Worm (Caenorhabditis elegans) whole organism, young adult: ENCODE results near the gene F16B12.6.

Experiments used
- B0261.1 ChIP-seq: sonication (generic microtip); optimal IDR thresholded peaks from 2 replicates; lab custom pipeline; 2016; ENCODE audit warnings: mild to moderate bottlenecking, missing genetic modification characterization, moderate library complexity, missing compliant biosample characterization
- F10E7.11 ChIP-seq: sonication (generic microtip); optimal IDR thresholded peaks from 2 replicates; lab custom pipeline; 2017; ENCODE audit warnings: mild to moderate bottlenecking, missing genetic modification characterization, moderate library complexity, missing compliant biosample characterization
- F33H1.4 ChIP-seq: fragments of 200-800 bp; sonication (Bioruptor generic); IDR thresholded peaks from 2 replicates; pipeline ENCODE4 v1.3.6; 2022; ENCODE audit warnings: missing genetic modification reagents, missing genetic modification characterization, missing compliant biosample characterization
- F39B2.1 ChIP-seq: fragments of 200-800 bp; sonication (Bioruptor generic); IDR thresholded peaks from 2 replicates; pipeline ENCODE4 v1.3.6; 2022; ENCODE audit warnings: missing genetic modification reagents, missing genetic modification characterization, missing compliant biosample characterization
- F57A8.1 ChIP-seq: fragments of 200-800 bp; sonication (Bioruptor generic); optimal IDR thresholded peaks from 2 replicates; lab custom pipeline; 2018; ENCODE audit warnings: mild to moderate bottlenecking, missing genetic modification characterization, moderate library complexity, missing compliant biosample characterization
- T07F8.4 ChIP-seq: sonication (generic microtip); optimal IDR thresholded peaks from 2 replicates; lab custom pipeline; 2016; ENCODE audit warnings: mild to moderate bottlenecking, missing genetic modification characterization, moderate library complexity, missing compliant biosample characterization
- Y79H2A.3 ChIP-seq: fragments of 200-800 bp; sonication (Bioruptor generic); conservative IDR thresholded peaks from 2 replicates; pipeline ENCODE4 v1.3.6; 2022; ENCODE audit warnings: missing genetic modification reagents, missing genetic modification characterization, missing compliant biosample characterization
- akir-1 ChIP-seq: fragments of 200-800 bp; sonication (Bioruptor generic); optimal IDR thresholded peaks from 2 replicates; lab custom pipeline; 2018; ENCODE audit warnings: mild to moderate bottlenecking, missing genetic modification characterization, moderate library complexity, missing compliant biosample characterization
- aptf-3 ChIP-seq: fragments of 200-800 bp; sonication (Bioruptor generic); IDR thresholded peaks from 2 replicates; pipeline ENCODE4 v1.3.6; 2022; ENCODE audit warnings: missing genetic modification characterization, missing compliant biosample characterization
- athp-1 ChIP-seq: sonication (generic microtip); optimal IDR thresholded peaks from 2 replicates; lab custom pipeline; 2017; ENCODE audit warnings: mild to moderate bottlenecking, missing genetic modification characterization, missing compliant biosample characterization
- bed-1 ChIP-seq: fragments of 200-800 bp; sonication (Bioruptor generic); IDR thresholded peaks from 2 replicates; pipeline ENCODE4 v1.3.6; 2022; ENCODE audit warnings: missing genetic modification reagents, missing genetic modification characterization, missing compliant biosample characterization
- cebp-1 ChIP-seq, 2 experiments: fragments of 200-800 bp in 1 of 2; sonication (Bioruptor generic) in 1 of 2; sonication (generic microtip) in 1 of 2; IDR thresholded peaks in 1 of 2; optimal IDR thresholded peaks in 1 of 2; 2 replicates each; pipeline versions ENCODE4 v1.3.6 to Lab custom; 2017 to 2022; ENCODE audit warnings: missing compliant biosample characterization in 2 of 2, missing genetic modification characterization in 2 of 2, mild to moderate bottlenecking in 1 of 2, missing genetic modification reagents in 1 of 2, moderate library complexity in 1 of 2
- ceh-27 ChIP-seq: fragments of 200-800 bp; sonication (Bioruptor generic); optimal IDR thresholded peaks from 2 replicates; lab custom pipeline; 2018; ENCODE audit warnings: mild to moderate bottlenecking, missing genetic modification characterization, moderate library complexity, missing compliant biosample characterization
- ceh-58 ChIP-seq: fragments of 200-800 bp; sonication (Bioruptor generic); IDR thresholded peaks from 2 replicates; pipeline ENCODE4 v1.3.6; 2022; ENCODE audit warnings: missing genetic modification characterization, missing compliant biosample characterization
- ceh-79 ChIP-seq: sonication (generic microtip); optimal IDR thresholded peaks from 2 replicates; lab custom pipeline; 2017; ENCODE audit warnings: mild to moderate bottlenecking, missing genetic modification characterization, missing compliant biosample characterization
- ceh-91 ChIP-seq: fragments of 200-800 bp; sonication (Bioruptor generic); IDR thresholded peaks from 2 replicates; pipeline ENCODE4 v1.3.6; 2022; ENCODE audit warnings: missing genetic modification reagents, missing genetic modification characterization, missing compliant biosample characterization
- egl-44 ChIP-seq: fragments of 200-800 bp; sonication (Bioruptor generic); IDR thresholded peaks from 2 replicates; pipeline ENCODE4 v1.3.6; 2022; ENCODE audit warnings: missing genetic modification reagents, missing genetic modification characterization, missing compliant biosample characterization
- egrh-3 ChIP-seq: fragments of 200-800 bp; sonication (Bioruptor generic); IDR thresholded peaks from 2 replicates; pipeline ENCODE4 v1.3.6; 2022; ENCODE audit warnings: missing genetic modification reagents, missing genetic modification characterization, missing compliant biosample characterization
- fkh-3 ChIP-seq: sonication (generic microtip); optimal IDR thresholded peaks from 2 replicates; lab custom pipeline; 2016; ENCODE audit warnings: mild to moderate bottlenecking, missing genetic modification characterization, missing compliant biosample characterization
- gei-17 ChIP-seq: fragments of 200-800 bp; sonication (Bioruptor generic); optimal IDR thresholded peaks from 2 replicates; lab custom pipeline; 2018; ENCODE audit warnings: mild to moderate bottlenecking, missing genetic modification characterization, missing compliant biosample characterization
- hlh-12 ChIP-seq: sonication (generic microtip); optimal IDR thresholded peaks from 2 replicates; lab custom pipeline; 2016; ENCODE audit warnings: missing genetic modification characterization, missing compliant biosample characterization
- hmg-1.2 ChIP-seq: fragments of 200-800 bp; sonication (Bioruptor generic); IDR thresholded peaks from 2 replicates; pipeline ENCODE4 v1.3.6; 2022; ENCODE audit warnings: missing genetic modification reagents, missing genetic modification characterization, missing compliant biosample characterization
- lag-1 ChIP-seq: fragments of 200-800 bp; sonication (Bioruptor generic); IDR thresholded peaks from 2 replicates; pipeline ENCODE4 v1.3.6; 2022; ENCODE audit warnings: missing genetic modification reagents, missing genetic modification characterization, missing compliant biosample characterization
- let-607 ChIP-seq, 2 experiments: fragments of 200-800 bp in 1 of 2; sonication (Bioruptor generic) in 1 of 2; sonication (generic microtip) in 1 of 2; optimal IDR thresholded peaks; 2 replicates each; lab custom pipeline; 2016 to 2018; ENCODE audit warnings: mild to moderate bottlenecking in 2 of 2, missing compliant biosample characterization in 2 of 2, missing genetic modification characterization in 2 of 2, moderate library complexity in 2 of 2, missing genotype in 1 of 2
- lin-26 ChIP-seq: fragments of 200-800 bp; sonication (Bioruptor generic); IDR thresholded peaks from 2 replicates; pipeline ENCODE4 v1.3.6; 2022; ENCODE audit warnings: missing genetic modification reagents, missing genetic modification characterization, missing compliant biosample characterization
- lin-35 ChIP-seq, 3 experiments: fragments of 150-350 bp in 2 of 3; sonication (generic microtip) in 1 of 3; optimal IDR thresholded peaks; 2 replicates each; lab custom pipeline; 2014 to 2018; ENCODE audit warnings: missing biosample characterization in 3 of 3, missing genetic modification characterization in 3 of 3, missing genetic modification reagents in 3 of 3
- madf-10 ChIP-seq: sonication (generic microtip); optimal IDR thresholded peaks from 2 replicates; lab custom pipeline; 2016; ENCODE audit warnings: mild to moderate bottlenecking, missing genetic modification characterization, missing compliant biosample characterization
- madf-8 ChIP-seq: fragments of 200-800 bp; sonication (Bioruptor generic); conservative IDR thresholded peaks from 2 replicates; pipeline ENCODE4 v1.3.6; 2022; ENCODE audit warnings: missing genetic modification reagents, missing genetic modification characterization, missing compliant biosample characterization
- mel-28 ChIP-seq: sonication (generic microtip); optimal IDR thresholded peaks from 2 replicates; lab custom pipeline; 2016; ENCODE audit warnings: borderline replicate concordance, mild to moderate bottlenecking, missing genetic modification characterization, missing compliant biosample characterization
- nhr-120 ChIP-seq: fragments of 200-800 bp; sonication (Bioruptor generic); IDR thresholded peaks from 2 replicates; pipeline ENCODE4 v1.3.6; 2022; ENCODE audit warnings: missing genetic modification characterization, missing compliant biosample characterization
- nhr-179 ChIP-seq: sonication (generic microtip); optimal IDR thresholded peaks from 2 replicates; lab custom pipeline; 2016; ENCODE audit warnings: mild to moderate bottlenecking, missing genetic modification characterization, missing compliant biosample characterization
- nhr-80 ChIP-seq: sonication (generic microtip); optimal IDR thresholded peaks from 2 replicates; lab custom pipeline; 2016; ENCODE audit warnings: missing genetic modification characterization, missing compliant biosample characterization
- rcor-1 ChIP-seq: fragments of 200-800 bp; sonication (Bioruptor generic); IDR thresholded peaks from 2 replicates; pipeline ENCODE4 v1.3.6; 2022; ENCODE audit warnings: missing genetic modification reagents, missing genetic modification characterization, missing compliant biosample characterization
- rpc-1 ChIP-seq, 2 experiments: fragments of 150-350 bp in 1 of 2; sonication (generic microtip) in 1 of 2; optimal IDR thresholded peaks; 2 replicates each; lab custom pipeline; 2014 to 2018; ENCODE audit warnings: missing biosample characterization in 1 of 2, missing genetic modification characterization in 1 of 2, missing genetic modification reagents in 1 of 2, missing genotype in 1 of 2
- sdz-38 ChIP-seq: sonication (generic microtip); optimal IDR thresholded peaks from 2 replicates; lab custom pipeline; 2016; ENCODE audit warnings: missing genotype, missing genetic modification characterization, missing compliant biosample characterization
- sea-2 ChIP-seq: fragments of 200-800 bp; sonication (Bioruptor generic); IDR thresholded peaks from 2 replicates; pipeline ENCODE4 v1.3.6; 2022; ENCODE audit warnings: missing genetic modification characterization, missing compliant biosample characterization
- snpc-1.1 ChIP-seq: sonication (generic microtip); optimal IDR thresholded peaks from 2 replicates; lab custom pipeline; 2017; ENCODE audit warnings: missing genetic modification characterization, mild to moderate bottlenecking, missing compliant biosample characterization, antibody characterized with exemption, moderate library complexity, missing genotype, missing genetic modification reagents; ENCODE audit not compliant: insufficient read depth
- tbp1 ChIP-seq: fragments of 200-800 bp; sonication (Bioruptor generic); optimal IDR thresholded peaks from 2 replicates; lab custom pipeline; 2018; ENCODE audit warnings: mild to moderate bottlenecking, missing genetic modification characterization, missing compliant biosample characterization
- unc-130 ChIP-seq: sonication (generic microtip); optimal IDR thresholded peaks from 2 replicates; lab custom pipeline; 2016; ENCODE audit warnings: missing genetic modification reagents, missing genetic modification characterization, missing compliant biosample characterization
- xnd-1 ChIP-seq: sonication (generic microtip); optimal IDR thresholded peaks from 2 replicates; lab custom pipeline; 2016; ENCODE audit warnings: missing genotype, missing genetic modification reagents, missing genetic modification characterization, missing compliant biosample characterization
- zfh-2 ChIP-seq: fragments of 200-800 bp; sonication (Bioruptor generic); conservative IDR thresholded peaks from 2 replicates; pipeline ENCODE4 v1.3.6; 2022; ENCODE audit warnings: missing genetic modification reagents, missing genetic modification characterization, missing compliant biosample characterization
- zim-3 ChIP-seq: sonication (generic microtip); optimal IDR thresholded peaks from 2 replicates; lab custom pipeline; 2017; ENCODE audit warnings: mild to moderate bottlenecking, missing genetic modification characterization, moderate library complexity, missing compliant biosample characterization
- ztf-25 ChIP-seq: fragments of 200-800 bp; sonication (Bioruptor generic); IDR thresholded peaks from 2 replicates; pipeline ENCODE4 v1.3.6; 2022; ENCODE audit warnings: missing genetic modification reagents, missing genetic modification characterization, missing compliant biosample characterization
- ztf-3 ChIP-seq: fragments of 200-800 bp; sonication (Bioruptor generic); optimal IDR thresholded peaks from 2 replicates; lab custom pipeline; 2018; ENCODE audit warnings: mild to moderate bottlenecking, missing genetic modification characterization, missing compliant biosample characterization

Gene F16B12.6

ce11 chrX:14132677-14133076, 30.6 kb downstream of the F16B12.6 start:
- TF ChIP-seq F39B2.1 (GFP tag; lab: Robert Waterston, UW) (no peak), B0261.1 (tag; lab: Kevin White, UChicago) (no peak), let-607 (tag; optimal IDR thresholded peaks at IDR 0.05; lab: Kevin White, UChicago) (no peak), mel-28 (tag; lab: Kevin White, UChicago) (no peak), lin-26 (GFP tag; lab: Robert Waterston, UW) (no peak), ceh-91 (GFP tag; lab: Robert Waterston, UW) (no peak), gei-17 (no peak), F33H1.4 (GFP tag; lab: Robert Waterston, UW) (no peak)

ce11 chrX:14134244-14134643, 32.1 kb downstream of the F16B12.6 start, which contains the start of gene F28H6.8:
Gene F28H6.8 (minus strand): TSS chrX:14134344.
- no peak for TF ChIP-seq ztf-25
- no peak for TF ChIP-seq nhr-80 (tag; lab: Kevin White, UChicago)
- no peak for TF ChIP-seq unc-130 (GFP tag; lab: Kevin White, UChicago)
- TF ChIP-seq bed-1 (GFP tag; lab: Robert Waterston, UW), result no peak
- no peak for TF ChIP-seq Y79H2A.3 (GFP tag; lab: Robert Waterston, UW)
- no peak for TF ChIP-seq snpc-1.1 (tag; lab: Kevin White, UChicago)

ce11 chrX:14134883-14135282, 32.8 kb downstream of the F16B12.6 start:
- TF ChIP-seq zfh-2 (GFP tag; lab: Robert Waterston, UW), result no peak
- no peak for TF ChIP-seq nhr-179 (tag; lab: Kevin White, UChicago)
- no peak for TF ChIP-seq athp-1 (tag; lab: Kevin White, UChicago)
- no peak for TF ChIP-seq sea-2 (GFP tag; lab: Robert Waterston, UW)
- TF ChIP-seq tbp1 (GFP tag; lab: Kevin White, UChicago), result peak; percentile 92
- no peak for TF ChIP-seq lag-1 (GFP tag; lab: Robert Waterston, UW)
- TF ChIP-seq aptf-3 (GFP tag; lab: Robert Waterston, UW), result 0 out of 2 replicates have a peak, but pooled peaks have one; percentile 30
- TF ChIP-seq rpc-1 (optimal IDR thresholded peaks at IDR 0.05; lab: Kevin White, UChicago), result peak; percentile 81
- TF ChIP-seq rpc-1 (tag; optimal IDR thresholded peaks at IDR 0.05; lab: Kevin White, UChicago), result peak; percentile 76
- TF ChIP-seq lin-26 (GFP tag; lab: Robert Waterston, UW), result peak; percentile 81
- no peak for TF ChIP-seq zim-3
- no peak for TF ChIP-seq cebp-1 (GFP tag; IDR thresholded peaks at IDR 0.05; lab: Robert Waterston, UW)
- TF ChIP-seq cebp-1 (tag; optimal IDR thresholded peaks at IDR 0.05; lab: Kevin White, UChicago), result no peak
- peak; percentile 22; the same call in 1 of the 2 replicates for TF ChIP-seq rcor-1
- TF ChIP-seq ceh-58 (GFP tag; lab: Robert Waterston, UW), result no peak
- no peak for TF ChIP-seq ceh-27 (GFP tag; lab: Kevin White, UChicago)
- no peak for TF ChIP-seq madf-10 (tag; lab: Kevin White, UChicago)
- no peak for TF ChIP-seq lin-35 (GFP tag; optimal IDR thresholded peaks at IDR 0.05; lab: Kevin White, UChicago)
- TF ChIP-seq egl-44 (GFP tag; lab: Robert Waterston, UW), result no peak
- no peak for TF ChIP-seq nhr-120 (GFP tag; lab: Robert Waterston, UW)
- no peak for TF ChIP-seq egrh-3 (GFP tag; lab: Robert Waterston, UW)
- TF ChIP-seq T07F8.4, result no peak
- no peak for TF ChIP-seq nhr-80 (tag; lab: Kevin White, UChicago)
- TF ChIP-seq F10E7.11 (tag; lab: Kevin White, UChicago), result no peak
- no peak for TF ChIP-seq ceh-79 (tag; lab: Kevin White, UChicago)
- TF ChIP-seq Y79H2A.3 (GFP tag; lab: Robert Waterston, UW), result no peak
- no peak for TF ChIP-seq akir-1 (GFP tag; lab: Kevin White, UChicago)
- no peak for TF ChIP-seq madf-8 (GFP tag; lab: Robert Waterston, UW)
- TF ChIP-seq xnd-1, result no peak
- no peak for TF ChIP-seq ztf-3 (GFP tag; lab: Kevin White, UChicago)
- TF ChIP-seq fkh-3 (tag; lab: Kevin White, UChicago), result no peak
- no peak for TF ChIP-seq F57A8.1 (GFP tag; lab: Kevin White, UChicago)
- TF ChIP-seq sdz-38, result no peak
- no peak for TF ChIP-seq hlh-12 (tag; lab: Kevin White, UChicago)
- TF ChIP-seq hmg-1.2 (GFP tag; lab: Robert Waterston, UW), result peak; percentile 66
